Fruit fly (Drosophila melanogaster): ENCODE data around the gene CG17075.

Gene CG17075

dm6 chr2L:294452-295362, 27.4 kb upstream of the CG17075 start, which contains the start of the genes U2af38 and Stip1 (continued):
- TF ChIP-seq zen2 (GFP tag; IDR thresholded peaks at IDR 0.05; ENCODE audit: partially characterized antibody) (no peak; the same call in 2 of the 3 replicates), Sry-β (GFP tag; optimal IDR thresholded peaks at IDR 0.05) (no peak), lmd (GFP tag; IDR thresholded peaks at IDR 0.05) (no peak; the same call in 1 of the 2 replicates), phol (tag; optimal IDR thresholded peaks at IDR 0.05) (peak; percentile 50), CG11695 (GFP tag; IDR thresholded peaks at IDR 0.05) (no peak), CG4820 (GFP tag; optimal IDR thresholded peaks at IDR 0.05) (no peak), CG17328 (GFP tag; IDR thresholded peaks at IDR 0.05) (no peak), toy (GFP tag; IDR thresholded peaks at IDR 0.05) (no peak), H2.0 (GFP tag; IDR thresholded peaks at IDR 0.05) (no peak), gem (tag; optimal IDR thresholded peaks at IDR 0.05) (peak; percentile 50), CG12942 (GFP tag; optimal IDR thresholded peaks at IDR 0.05) (no peak), CG5953 (GFP tag; IDR thresholded peaks at IDR 0.05) (no peak), shn (GFP tag; optimal IDR thresholded peaks at IDR 0.05) (no peak), CG3407 (GFP tag; optimal IDR thresholded peaks at IDR 0.05) (no peak), yki (optimal IDR thresholded peaks at IDR 0.05) (no peak), al (GFP tag; IDR thresholded peaks at IDR 0.05) (no peak), sqz (GFP tag; optimal IDR thresholded peaks at IDR 0.05) (peak; percentile 23), gfzf (GFP tag; optimal IDR thresholded peaks at IDR 0.05) (peak; percentile 56), CG17568 (GFP tag; optimal IDR thresholded peaks at IDR 0.05) (no peak), CG18011 (GFP tag; optimal IDR thresholded peaks at IDR 0.05) (no peak), gce (GFP tag; IDR thresholded peaks at IDR 0.05) (no peak), tup (GFP tag; optimal IDR thresholded peaks at IDR 0.05) (no peak), seq (GFP tag; IDR thresholded peaks at IDR 0.05) (no peak), emc (GFP tag; optimal IDR thresholded peaks at IDR 0.05) (no peak), CG15269 (tag; optimal IDR thresholded peaks at IDR 0.05) (peak; percentile 34), CG31441 (GFP tag; IDR thresholded peaks at IDR 0.05) (peak; percentile 43; the same call in 1 of the 2 replicates), CrebB (tag; optimal IDR thresholded peaks at IDR 0.05) (no peak), CG7745 (tag; optimal IDR thresholded peaks at IDR 0.05) (no peak), peb (GFP tag; IDR thresholded peaks at IDR 0.05) (no peak), Oli (tag; optimal IDR thresholded peaks at IDR 0.05) (no peak), ham (GFP tag; IDR thresholded peaks at IDR 0.05) (no peak), Med (GFP tag) (peak; percentile 73), CG16779 (GFP tag; IDR thresholded peaks at IDR 0.05) (no peak), Rx (GFP tag; IDR thresholded peaks at IDR 0.05) (no peak), CG9437 (GFP tag; optimal IDR thresholded peaks at IDR 0.05) (no peak), Hr39 (optimal IDR thresholded peaks at IDR 0.05) (no peak), Usf (GFP tag; optimal IDR thresholded peaks at IDR 0.05) (no peak), CG14441 (GFP tag; IDR thresholded peaks at IDR 0.05) (no peak), D (optimal IDR thresholded peaks at IDR 0.05) (no peak), D (GFP tag; optimal IDR thresholded peaks at IDR 0.05) (no peak), gcm2 (GFP tag; optimal IDR thresholded peaks at IDR 0.05) (no peak), Bdp1 (GFP tag; optimal IDR thresholded peaks at IDR 0.05) (no peak), CG7556 (GFP tag; optimal IDR thresholded peaks at IDR 0.05) (no peak), kay (GFP tag; optimal IDR thresholded peaks at IDR 0.05) (no peak), CG8478 (optimal IDR thresholded peaks at IDR 0.05) (no peak), Dek (tag; optimal IDR thresholded peaks at IDR 0.05) (peak; percentile 14), D19A (tag; optimal IDR thresholded peaks at IDR 0.05) (peak; percentile 15), CG13775 (GFP tag; optimal IDR thresholded peaks at IDR 0.05) (no peak), CG30403 (GFP tag; optimal IDR thresholded peaks at IDR 0.05) (peak; percentile 28), CG14965 (GFP tag; optimal IDR thresholded peaks at IDR 0.05; ENCODE audit: borderline replicate concordance) (no peak), Hmx (GFP tag; optimal IDR thresholded peaks at IDR 0.05) (no peak)
